Worm (Caenorhabditis elegans): ENCODE data around the gene gar-1.

gar-1 gene

DNA sequence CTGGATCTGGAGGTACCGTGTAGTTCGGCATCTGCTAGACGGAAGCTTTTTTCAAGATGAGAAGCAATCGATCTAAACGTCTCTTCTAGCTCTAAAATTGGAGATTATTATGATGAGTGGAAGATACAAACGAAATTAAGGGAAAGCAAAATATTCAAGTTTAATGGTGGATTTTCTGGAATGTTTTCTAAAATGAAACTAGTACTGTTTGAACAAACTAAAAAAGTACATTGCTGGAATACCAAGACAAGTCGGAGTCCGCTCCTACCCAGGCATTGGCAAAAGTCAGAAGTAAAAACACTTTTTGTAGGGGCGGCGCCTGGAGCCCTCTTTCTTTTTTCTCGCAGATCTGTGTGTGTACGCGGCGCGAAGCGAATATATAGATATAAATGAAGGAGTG, at the start of gene gar-1:
TSS of gene gar-1 (minus strand) at position 101 of the 400 bp plus-strand sequence.
- TF ChIP-seq efl-1 (optimal IDR thresholded peaks at IDR 0.05) = no peak
- peak in 1 of 2 experiments; percentile 61 for TF ChIP-seq efl-1 (GFP tag; optimal IDR thresholded peaks at IDR 0.05 in 1 of 2)
- TF ChIP-seq C04F5.9 (tag; optimal IDR thresholded peaks at IDR 0.05) = no peak

DNA sequence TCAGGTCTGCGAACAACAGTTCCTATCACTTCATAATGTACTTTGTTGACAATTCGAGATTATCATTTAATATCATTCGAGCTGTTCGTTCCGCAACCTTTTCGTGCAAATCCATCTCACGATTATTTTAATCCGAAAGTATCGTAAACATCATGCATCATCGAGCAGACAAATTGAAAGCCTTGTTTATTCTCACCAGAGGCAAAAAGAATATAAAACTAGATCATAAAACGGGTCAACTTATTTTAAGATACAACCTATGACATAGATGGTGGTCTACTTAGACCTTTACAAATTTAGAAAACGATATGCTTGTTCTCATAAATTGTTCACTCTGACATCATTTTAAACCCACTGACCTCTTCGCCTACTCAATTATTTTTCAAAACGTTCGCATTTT, 48.4 kb upstream of the gar-1 start:
- TF ChIP-seq fkh-4 (tag; optimal IDR thresholded peaks at IDR 0.05; ENCODE audit: borderline replicate concordance) (no peak), C34B4.2 (tag; optimal IDR thresholded peaks at IDR 0.05) (no peak), xbp-1 (tag; optimal IDR thresholded peaks at IDR 0.05) (no peak), zip-4 (GFP tag; optimal IDR thresholded peaks at IDR 0.05) (no peak), nhr-20 (tag; optimal IDR thresholded peaks at IDR 0.05) (no peak), nhr-11 (tag; optimal IDR thresholded peaks at IDR 0.05) (no peak), lin-35 (GFP tag; optimal IDR thresholded peaks at IDR 0.05) (no peak), nhr-76 (tag; optimal IDR thresholded peaks at IDR 0.05) (no peak), dsc-1 (tag; optimal IDR thresholded peaks at IDR 0.05) (no peak), pax-3 (tag; optimal IDR thresholded peaks at IDR 0.05) (no peak), unc-130 (tag; optimal IDR thresholded peaks at IDR 0.05) (no peak), ztf-11 (tag; optimal IDR thresholded peaks at IDR 0.05) (no peak), zag-1 (tag; optimal IDR thresholded peaks at IDR 0.05) (no peak), F16B12.6 (tag; optimal IDR thresholded peaks at IDR 0.05) (no peak), ceh-82 (tag; optimal IDR thresholded peaks at IDR 0.05) (no peak), unc-62 (GFP tag; optimal IDR thresholded peaks at IDR 0.05) (no peak)

DNA sequence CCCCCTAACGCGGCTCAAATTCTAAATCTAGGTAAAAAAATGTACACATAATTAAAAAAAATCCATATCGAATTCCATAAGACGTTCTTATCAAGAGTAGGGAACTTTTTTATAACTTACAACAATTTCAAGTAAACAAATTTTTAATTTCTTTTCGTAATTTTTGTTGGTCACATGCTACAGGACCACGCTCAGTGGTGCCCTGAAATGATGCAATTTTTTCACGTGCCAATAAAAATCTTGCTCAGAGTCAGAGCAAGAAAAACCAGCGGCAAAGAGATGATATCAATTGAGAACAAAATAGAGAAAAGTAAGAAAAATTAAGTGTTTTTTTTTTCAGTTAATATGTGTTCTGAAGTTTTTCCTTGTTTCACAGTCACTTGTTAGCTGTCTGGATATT, 47.2 kb upstream of the gar-1 start:
- TF ChIP-seq tlp-1 (tag; optimal IDR thresholded peaks at IDR 0.05) = no peak
- no peak for TF ChIP-seq ama-1 (optimal IDR thresholded peaks at IDR 0.05)
- no peak for TF ChIP-seq nhr-85 (tag)
- TF ChIP-seq pax-3 (tag; optimal IDR thresholded peaks at IDR 0.05) = no peak
- TF ChIP-seq nhr-71 (tag; optimal IDR thresholded peaks at IDR 0.05) = peak; percentile 46
- no peak for TF ChIP-seq swsn-7 (tag; optimal IDR thresholded peaks at IDR 0.05)

DNA sequence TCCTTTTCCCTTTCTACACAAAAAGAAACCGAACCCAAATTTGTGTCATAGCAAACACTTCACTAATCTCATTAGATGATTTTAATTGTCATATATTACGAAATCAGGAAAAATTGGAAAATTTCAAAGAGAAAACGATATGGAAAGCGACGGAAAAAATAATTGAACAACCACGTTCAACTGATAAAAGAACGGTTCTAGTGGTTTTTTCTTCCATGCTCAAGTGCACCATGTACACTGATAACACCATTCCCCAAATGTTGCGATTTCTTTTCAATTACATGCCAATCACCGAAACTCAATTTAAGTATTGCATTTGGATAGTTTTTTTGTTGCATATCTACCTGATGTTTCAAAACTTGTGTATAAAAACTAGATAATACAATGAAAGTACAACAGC, 45.9 kb upstream of the gar-1 start:
- no peak for TF ChIP-seq hlh-17 (GFP tag; optimal IDR thresholded peaks at IDR 0.05; ENCODE audit: borderline replicate concordance)
- no peak for TF ChIP-seq nhr-76 (tag; optimal IDR thresholded peaks at IDR 0.05)
- no peak for TF ChIP-seq snpc-4 (tag; optimal IDR thresholded peaks at IDR 0.05)
- no peak for TF ChIP-seq mab-9 (GFP tag; IDR thresholded peaks at IDR 0.05)
- TF ChIP-seq unc-30 (tag; optimal IDR thresholded peaks at IDR 0.05) = no peak
- TF ChIP-seq nhr-20 (tag; optimal IDR thresholded peaks at IDR 0.05) = no peak
- no peak for TF ChIP-seq alr-1 (tag; optimal IDR thresholded peaks at IDR 0.05; ENCODE audit: borderline replicate concordance)
- TF ChIP-seq lin-15B (tag; optimal IDR thresholded peaks at IDR 0.05) = no peak
- no peak for TF ChIP-seq jun-1 (tag; optimal IDR thresholded peaks at IDR 0.05)
- TF ChIP-seq nhr-11 (tag; optimal IDR thresholded peaks at IDR 0.05) = no peak
- no peak for TF ChIP-seq dsc-1 (tag; optimal IDR thresholded peaks at IDR 0.05)
- TF ChIP-seq zip-4 (GFP tag; optimal IDR thresholded peaks at IDR 0.05) = no peak
- no peak for TF ChIP-seq lin-39 (tag; optimal IDR thresholded peaks at IDR 0.05)
- TF ChIP-seq fos-1 (tag; optimal IDR thresholded peaks at IDR 0.05) = no peak
- TF ChIP-seq pqm-1 (tag; optimal IDR thresholded peaks at IDR 0.05) = no peak
- TF ChIP-seq hpl-2 (GFP tag; optimal IDR thresholded peaks at IDR 0.05) = no peak
- TF ChIP-seq fkh-10 (GFP tag; optimal IDR thresholded peaks at IDR 0.05) = no peak
- no peak for TF ChIP-seq nhr-90 (tag; optimal IDR thresholded peaks at IDR 0.05; ENCODE audit: poor library complexity)

DNA sequence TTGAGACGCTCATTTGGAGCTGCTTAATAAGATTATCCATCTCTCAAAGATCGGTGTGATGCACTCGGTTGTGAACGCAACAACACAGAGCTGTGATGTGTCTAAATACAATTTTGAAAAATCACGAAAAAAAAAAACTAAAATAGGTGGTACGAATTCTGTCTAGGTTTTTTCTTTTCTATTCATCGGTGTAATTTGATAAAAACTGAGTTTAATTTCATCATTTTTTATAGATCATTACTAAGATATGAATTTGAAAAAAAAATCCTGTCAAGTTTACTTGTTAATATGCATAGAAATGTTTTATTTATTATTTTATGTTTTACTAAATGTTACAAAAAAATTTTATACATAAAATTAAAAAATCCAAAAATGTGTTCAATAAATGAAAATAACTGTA, 45.4 kb upstream of the gar-1 start, which contains the start of gene ceh-60:
TSS of gene ceh-60 (minus strand) at position 101 of the 400 bp plus-strand sequence.
- no peak for TF ChIP-seq C16A3.4 (tag; optimal IDR thresholded peaks at IDR 0.05)
- TF ChIP-seq sptf-1 (tag; optimal IDR thresholded peaks at IDR 0.05) = no peak
- no peak for TF ChIP-seq pag-3 (tag; optimal IDR thresholded peaks at IDR 0.05; ENCODE audit: borderline replicate concordance, insufficient read depth)
- TF ChIP-seq fos-1 (tag; optimal IDR thresholded peaks at IDR 0.05) = no peak
- no peak for TF ChIP-seq nhr-76 (tag; optimal IDR thresholded peaks at IDR 0.05)
- no peak for TF ChIP-seq mef-2 (tag; optimal IDR thresholded peaks at IDR 0.05)
- no peak for TF ChIP-seq F16B12.6 (tag; optimal IDR thresholded peaks at IDR 0.05)
- no peak for TF ChIP-seq fkh-10 (GFP tag; optimal IDR thresholded peaks at IDR 0.05)
- TF ChIP-seq lin-13 (GFP tag; optimal IDR thresholded peaks at IDR 0.05) = no peak
- TF ChIP-seq blmp-1 (tag; optimal IDR thresholded peaks at IDR 0.05) = no peak
- no peak for TF ChIP-seq snpc-4 (tag; optimal IDR thresholded peaks at IDR 0.05)
- no peak for TF ChIP-seq ceh-90 (tag; optimal IDR thresholded peaks at IDR 0.05)
- no peak for TF ChIP-seq efl-1 (optimal IDR thresholded peaks at IDR 0.05)
- TF ChIP-seq efl-1 (GFP tag; optimal IDR thresholded peaks at IDR 0.05 in 1 of 2) = no peak
- no peak for TF ChIP-seq nhr-237 (tag; optimal IDR thresholded peaks at IDR 0.05)

Data from whole organism, L1 larva.